Worm (Caenorhabditis elegans) whole organism, midembryonic: Measurements from ENCODE around the gene F16G10.9.

Experiments
- cog-1 ChIP-seq: sonication (generic microtip); optimal IDR thresholded peaks from 2 replicates; lab custom pipeline; 2016; ENCODE audit warnings: missing genetic modification characterization, missing compliant biosample characterization
- ztf-23 ChIP-seq: fragments of 200-800 bp; sonication (Bioruptor generic); IDR thresholded peaks from 2 replicates; pipeline ENCODE4 v1.3.6; 2022; ENCODE audit warnings: missing genetic modification reagents, missing genetic modification characterization, missing compliant biosample characterization

- no peak for TF ChIP-seq cog-1 (tag; lab: Kevin White, UChicago)
- no peak for TF ChIP-seq ztf-23
Observed at ce11 chrII:2421905-2422304, 36.5 kb upstream of the F16G10.9 start, which contains the start of gene F42G2.2.
